Worm (Caenorhabditis elegans): ENCODE data around the gene C41C4.9.

ce11 chrII:8129495-8130010 is 22.1 kb downstream of the C41C4.9 start, which contains the start of gene ulp-4:
- TF ChIP-seq pqm-1 (tag; optimal IDR thresholded peaks at IDR 0.05), result no peak
- no peak for TF ChIP-seq snpc-4 (tag; optimal IDR thresholded peaks at IDR 0.05)
- TF ChIP-seq ceh-82 (tag; optimal IDR thresholded peaks at IDR 0.05), result no peak
- TF ChIP-seq nhr-77 (tag; optimal IDR thresholded peaks at IDR 0.05), result no peak
- TF ChIP-seq R02D3.7 (tag; optimal IDR thresholded peaks at IDR 0.05), result no peak
- TF ChIP-seq skn-1 (tag; optimal IDR thresholded peaks at IDR 0.05), result no peak
- TF ChIP-seq nhr-76 (tag; optimal IDR thresholded peaks at IDR 0.05), result no peak

Measured in whole organism, L3 larva.